Fruit fly (Drosophila melanogaster): ENCODE measurements around the gene Chs2.
A peak's percentile ranks its signal among the peaks of the same experiment; 100 is the strongest.

Gene Chs2

DNA sequence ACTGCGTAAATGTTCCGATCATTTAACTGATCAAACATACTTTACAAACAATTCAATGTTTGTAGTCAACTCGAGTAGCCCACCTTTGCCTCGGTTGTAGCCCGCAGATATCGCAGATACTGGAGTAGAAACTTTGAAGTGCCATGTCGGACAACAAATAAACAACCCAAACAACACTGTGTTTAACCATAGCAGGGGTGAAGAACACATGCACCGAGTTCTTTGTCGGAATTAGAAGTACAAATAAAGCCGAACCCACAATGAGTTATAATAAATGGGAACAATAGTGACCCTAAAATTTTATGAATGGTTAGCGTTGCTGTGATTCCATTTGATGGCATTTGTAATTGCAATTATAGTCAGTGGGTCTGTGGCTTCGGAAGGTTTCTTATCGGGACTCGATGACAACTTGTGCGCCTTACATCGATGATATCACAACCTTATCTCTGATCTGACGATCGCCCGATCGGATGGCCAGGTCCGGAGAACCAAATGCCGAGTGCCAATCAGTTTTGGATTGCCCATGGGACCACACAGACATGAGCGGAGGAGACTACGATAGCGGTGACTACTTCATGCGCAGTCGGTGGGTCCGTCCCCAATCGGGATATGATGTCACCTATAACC lies at the start of gene Chs2 (continued):
- peak; percentile 42 for TF ChIP-seq zen (tag; optimal IDR thresholded peaks at IDR 0.05)
- peak; percentile 86 for TF ChIP-seq CG15696 (tag; optimal IDR thresholded peaks at IDR 0.05)
- no peak for TF ChIP-seq CG11504 (tag; optimal IDR thresholded peaks at IDR 0.05)
- TF ChIP-seq jumu (GFP tag; optimal IDR thresholded peaks at IDR 0.05) = no peak
- TF ChIP-seq esg (GFP tag; conservative IDR thresholded peaks at IDR 0.05) = no peak
- TF ChIP-seq CG11398 (GFP tag; optimal IDR thresholded peaks at IDR 0.05) = peak; percentile 11
- TF ChIP-seq hbn (GFP tag; IDR thresholded peaks at IDR 0.05; ENCODE audit: partially characterized antibody) = no peak
- peak; percentile 29; the same call in 1 of the 2 replicates for TF ChIP-seq onecut (GFP tag; IDR thresholded peaks at IDR 0.05)
- TF ChIP-seq fd102C (GFP tag; optimal IDR thresholded peaks at IDR 0.05) = peak; percentile 84
- TF ChIP-seq Spps (tag; optimal IDR thresholded peaks at IDR 0.05) = peak; percentile 20
- peak in 1 of 2 experiments; percentile 70 for TF ChIP-seq tll (GFP tag; optimal IDR thresholded peaks at IDR 0.05)
- TF ChIP-seq crc (GFP tag; optimal IDR thresholded peaks at IDR 0.05) = no peak
- TF ChIP-seq CG4282 (GFP tag; optimal IDR thresholded peaks at IDR 0.05) = no peak
- no peak for TF ChIP-seq CG15269 (tag; optimal IDR thresholded peaks at IDR 0.05)
- peak; percentile 30 for TF ChIP-seq MTF-1 (GFP tag; optimal IDR thresholded peaks at IDR 0.05; ENCODE audit: borderline replicate concordance)
- peak; percentile 28 for TF ChIP-seq nerfin-1 (tag; optimal IDR thresholded peaks at IDR 0.05)
- no peak for TF ChIP-seq sim (GFP tag; IDR thresholded peaks at IDR 0.05)
- TF ChIP-seq sr (GFP tag; IDR thresholded peaks at IDR 0.05) = no peak
- TF ChIP-seq CG2116 (GFP tag; optimal IDR thresholded peaks at IDR 0.05) = peak; percentile 17
- TF ChIP-seq CG4424 (GFP tag; optimal IDR thresholded peaks at IDR 0.05) = no peak
- no peak for TF ChIP-seq sd (tag; optimal IDR thresholded peaks at IDR 0.05)
- peak; percentile 80 for TF ChIP-seq CG33557 (GFP tag; optimal IDR thresholded peaks at IDR 0.05)
- TF ChIP-seq Ets97D (GFP tag; optimal IDR thresholded peaks at IDR 0.05) = no peak
- TF ChIP-seq CG2712 (tag; optimal IDR thresholded peaks at IDR 0.05) = peak; percentile 58
- TF ChIP-seq slp2 (GFP tag; optimal IDR thresholded peaks at IDR 0.05) = no peak
- no peak for TF ChIP-seq Gsc (GFP tag; IDR thresholded peaks at IDR 0.05)
- peak; percentile 9 for TF ChIP-seq psq (GFP tag; optimal IDR thresholded peaks at IDR 0.05)
- TF ChIP-seq pfk (GFP tag; optimal IDR thresholded peaks at IDR 0.05) = peak; percentile 16
- no peak for TF ChIP-seq CG12769 (tag; optimal IDR thresholded peaks at IDR 0.05)
- peak; percentile 58 for TF ChIP-seq gem (tag; optimal IDR thresholded peaks at IDR 0.05)
- no peak for TF ChIP-seq kay (GFP tag; optimal IDR thresholded peaks at IDR 0.05)
- no peak for TF ChIP-seq CG7372 (GFP tag; IDR thresholded peaks at IDR 0.05)
- no peak for TF ChIP-seq pho (GFP tag; optimal IDR thresholded peaks at IDR 0.05)
- TF ChIP-seq CG8290 (GFP tag; optimal IDR thresholded peaks at IDR 0.05) = no peak
- peak in 1 of 2 experiments; percentile 61 for TF ChIP-seq CG8290 (tag; optimal IDR thresholded peaks at IDR 0.05)
- no peak for TF ChIP-seq Eip74EF (GFP tag; optimal IDR thresholded peaks at IDR 0.05)
- peak; percentile 85 for TF ChIP-seq dmrt11E (tag; optimal IDR thresholded peaks at IDR 0.05)
- no peak for TF ChIP-seq CG9215 (GFP tag; IDR thresholded peaks at IDR 0.05)
- TF ChIP-seq CG1832 (GFP tag; optimal IDR thresholded peaks at IDR 0.05) = no peak
- TF ChIP-seq Stat92E (GFP tag; optimal IDR thresholded peaks at IDR 0.05) = no peak
- peak; percentile 0 for TF ChIP-seq CG7271 (tag; optimal IDR thresholded peaks at IDR 0.05)
- TF ChIP-seq Scr (GFP tag; IDR thresholded peaks at IDR 0.05; ENCODE audit: partially characterized antibody) = no peak
- TF ChIP-seq gcm (GFP tag; optimal IDR thresholded peaks at IDR 0.05) = peak; percentile 52
- no peak for TF ChIP-seq CHES-1-like (GFP tag; optimal IDR thresholded peaks at IDR 0.05)
- TF ChIP-seq Vsx1 (GFP tag; optimal IDR thresholded peaks at IDR 0.05) = peak; percentile 75
- TF ChIP-seq CG6813 (GFP tag; optimal IDR thresholded peaks at IDR 0.05) = peak; percentile 75
- TF ChIP-seq bsh (GFP tag; optimal IDR thresholded peaks at IDR 0.05) = peak in 1 of 2 experiments; percentile 34
- TF ChIP-seq CG13775 (GFP tag; optimal IDR thresholded peaks at IDR 0.05) = no peak
